Worm (Caenorhabditis elegans): ENCODE data around the gene C44H9.4.
A peak's percentile ranks its signal among the peaks of the same experiment; 100 is the strongest.

DNA sequence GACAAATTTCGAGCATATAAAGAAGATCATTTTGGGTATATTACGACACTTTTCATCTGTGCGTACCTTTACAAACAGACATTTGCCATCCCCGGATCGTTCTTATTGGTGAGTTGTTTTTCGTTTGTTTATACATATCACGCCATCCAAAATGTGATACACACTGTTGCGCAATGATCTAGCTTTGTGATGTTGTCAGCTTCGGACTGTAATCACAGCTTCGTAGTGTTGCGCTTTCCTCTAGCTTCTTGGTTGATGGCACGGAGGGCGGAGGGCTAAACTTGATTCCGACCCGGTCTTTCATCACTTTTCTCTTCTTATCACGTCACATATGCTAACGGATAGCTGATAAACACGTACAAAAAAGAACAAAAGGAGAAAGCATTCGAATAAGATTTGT lies 43.9 kb downstream of the C44H9.4 start:
- no peak for TF ChIP-seq sea-2 (GFP tag; optimal IDR thresholded peaks at IDR 0.05)
- TF ChIP-seq lin-15B (tag; optimal IDR thresholded peaks at IDR 0.05) = no peak
- no peak for TF ChIP-seq nhr-237 (tag; optimal IDR thresholded peaks at IDR 0.05)
- TF ChIP-seq skn-1 (tag; optimal IDR thresholded peaks at IDR 0.05) = no peak
- TF ChIP-seq ztf-4 (tag; optimal IDR thresholded peaks at IDR 0.05) = no peak
- TF ChIP-seq unc-62 (GFP tag; optimal IDR thresholded peaks at IDR 0.05) = no peak
- no peak for TF ChIP-seq nhr-76 (tag; optimal IDR thresholded peaks at IDR 0.05)
- TF ChIP-seq daf-12 (tag; optimal IDR thresholded peaks at IDR 0.05) = no peak
- peak; percentile 70 for TF ChIP-seq nhr-25 (tag; optimal IDR thresholded peaks at IDR 0.05)
- no peak for TF ChIP-seq nhr-23 (tag; optimal IDR thresholded peaks at IDR 0.05)

All from whole organism, L3 larva.